Fruit fly (Drosophila melanogaster) whole organism, embryonic: ENCODE data around the gene Ing3.
A peak's percentile ranks its signal among the peaks of the same experiment; 100 is the strongest.

Source experiments
- Adf1 ChIP-seq: fragments of 200-800 bp; sonication (Bioruptor generic); IDR thresholded peaks from 2 replicates; pipeline ENCODE4 v1.3.6; 2022; ENCODE audit warnings: missing biosample characterization, missing genetic modification characterization
- C15 ChIP-seq: fragments of 200-800 bp; sonication (Bioruptor generic); IDR thresholded peaks from 3 replicates; pipeline ENCODE4 v1.3.6; 2022; ENCODE audit warnings: missing biosample characterization, missing genetic modification characterization
- CG10267 ChIP-seq: fragments of 200-800 bp; sonication (Bioruptor generic); optimal IDR thresholded peaks from 2 replicates; lab custom pipeline; 2018; ENCODE audit warnings: missing biosample characterization, mild to moderate bottlenecking, missing genetic modification characterization, moderate library complexity
- CG11247 ChIP-seq: fragments of 200-800 bp; sonication (Bioruptor generic); IDR thresholded peaks from 2 replicates; pipeline ENCODE4 v1.3.6; 2022; ENCODE audit warnings: missing biosample characterization, missing genetic modification characterization
- CG11398 ChIP-seq: fragments of 200-800 bp; sonication (Bioruptor generic); optimal IDR thresholded peaks from 2 replicates; lab custom pipeline; 2016; ENCODE audit warnings: missing biosample characterization, missing genetic modification characterization
- CG11723 ChIP-seq: fragments of 200-800 bp; sonication (Bioruptor generic); optimal IDR thresholded peaks from 2 replicates; lab custom pipeline; 2017; ENCODE audit warnings: missing biosample characterization, mild to moderate bottlenecking, missing genetic modification characterization
- CG12236 ChIP-seq: fragments of 200-800 bp; sonication (Bioruptor generic); optimal IDR thresholded peaks from 2 replicates; lab custom pipeline; 2016; ENCODE audit warnings: missing biosample characterization, missing genetic modification characterization
- CG13296 ChIP-seq: fragments of 200-800 bp; sonication (Bioruptor generic); optimal IDR thresholded peaks from 3 replicates; lab custom pipeline; 2018; ENCODE audit warnings: missing biosample characterization, mild to moderate bottlenecking, missing genetic modification characterization
- CG13424 ChIP-seq: fragments of 200-800 bp; sonication (Bioruptor generic); optimal IDR thresholded peaks from 2 replicates; lab custom pipeline; 2019; ENCODE audit warnings: missing biosample characterization, mild to moderate bottlenecking, missing genetic modification characterization, moderate library complexity
- CG14667 ChIP-seq: fragments of 200-800 bp; sonication (Bioruptor generic); IDR thresholded peaks from 2 replicates; pipeline ENCODE4 v1.3.6; 2022; ENCODE audit warnings: missing biosample characterization, missing genetic modification characterization
- CG2199 ChIP-seq: fragments of 200-800 bp; sonication (Bioruptor generic); IDR thresholded peaks from 3 replicates; pipeline ENCODE4 v1.3.6; 2022; ENCODE audit warnings: missing biosample characterization, missing genetic modification characterization
- CG33557 ChIP-seq: fragments of 200-800 bp; sonication (Bioruptor generic); optimal IDR thresholded peaks from 2 replicates; lab custom pipeline; 2019; ENCODE audit warnings: missing biosample characterization, mild to moderate bottlenecking, missing genetic modification characterization, moderate library complexity
- CG3847 ChIP-seq: fragments of 200-800 bp; sonication (Bioruptor generic); IDR thresholded peaks from 2 replicates; pipeline ENCODE4 v1.3.6; 2022; ENCODE audit warnings: missing biosample characterization, missing genetic modification characterization
- CG4820 ChIP-seq: fragments of 200-800 bp; sonication (Bioruptor generic); optimal IDR thresholded peaks from 3 replicates; lab custom pipeline; 2016; ENCODE audit warnings: missing biosample characterization, missing genetic modification characterization
- CG6254 ChIP-seq: fragments of 200-800 bp; sonication (Bioruptor generic); optimal IDR thresholded peaks from 3 replicates; lab custom pipeline; 2017; ENCODE audit warnings: mild to moderate bottlenecking, missing biosample characterization, missing genetic modification reagents, missing genetic modification characterization
- CG7839 ChIP-seq: fragments of 200-800 bp; sonication (Bioruptor generic); optimal IDR thresholded peaks from 3 replicates; lab custom pipeline; 2018; ENCODE audit warnings: missing biosample characterization, mild to moderate bottlenecking, missing genetic modification characterization, moderate library complexity
- CTCF ChIP-seq: fragments of 200-800 bp; sonication (Bioruptor generic); optimal IDR thresholded peaks from 2 replicates; lab custom pipeline; 2017; ENCODE audit warnings: missing biosample characterization, mild to moderate bottlenecking, missing genetic modification characterization, moderate library complexity
- Chrac-16 ChIP-seq: fragments of 200-800 bp; sonication (Bioruptor generic); optimal IDR thresholded peaks from 3 replicates; lab custom pipeline; 2016; ENCODE audit warnings: missing biosample characterization, missing genetic modification characterization
- CoRest ChIP-seq: fragments of 200-800 bp; sonication (Bioruptor generic); optimal IDR thresholded peaks from 3 replicates; lab custom pipeline; 2018; ENCODE audit warnings: missing biosample characterization, mild to moderate bottlenecking, missing genetic modification characterization, moderate library complexity
- Dad ChIP-seq: fragments of 200-800 bp; sonication (Bioruptor generic); optimal IDR thresholded peaks from 3 replicates; lab custom pipeline; 2016; ENCODE audit warnings: missing biosample characterization, missing genetic modification characterization
- Doc2 ChIP-seq: fragments of 200-800 bp; sonication (Bioruptor generic); IDR thresholded peaks from 2 replicates; pipeline ENCODE4 v1.3.6; 2022; ENCODE audit warnings: missing biosample characterization, missing genetic modification characterization
- Fer2 ChIP-seq: fragments of 200-800 bp; sonication (Bioruptor generic); optimal IDR thresholded peaks from 2 replicates; lab custom pipeline; 2018; ENCODE audit warnings: missing biosample characterization, mild to moderate bottlenecking, missing genetic modification characterization, moderate library complexity
- Hr39 ChIP-seq: fragments of >200 bp; optimal IDR thresholded peaks from 2 replicates; lab custom pipeline; 2017
- Nf-YA ChIP-seq: fragments of 200-800 bp; sonication (Bioruptor generic); IDR thresholded peaks from 2 replicates; pipeline ENCODE4 v1.3.6; 2022; ENCODE audit warnings: missing biosample characterization, missing genetic modification characterization
- Poxn ChIP-seq: fragments of 200-800 bp; sonication (Bioruptor generic); IDR thresholded peaks from 2 replicates; pipeline ENCODE4 v1.3.6; 2022; ENCODE audit warnings: missing biosample characterization, missing genetic modification characterization
- TFAM ChIP-seq: fragments of 200-800 bp; sonication (Bioruptor generic); optimal IDR thresholded peaks from 2 replicates; lab custom pipeline; 2017; ENCODE audit warnings: missing biosample characterization, missing genetic modification characterization, inconsistent platforms
- YL-1 ChIP-seq: fragments of 200-800 bp; sonication (Bioruptor generic); optimal IDR thresholded peaks from 3 replicates; lab custom pipeline; 2017; ENCODE audit warnings: missing biosample characterization, mild to moderate bottlenecking, missing genetic modification characterization
- abd-A ChIP-seq: fragments of 200-800 bp; sonication (Bioruptor generic); optimal IDR thresholded peaks from 3 replicates; lab custom pipeline; 2019; ENCODE audit warnings: missing biosample characterization, mild to moderate bottlenecking, missing genetic modification characterization, moderate library complexity
- amos ChIP-seq: fragments of 200-800 bp; sonication (Bioruptor generic); IDR thresholded peaks from 2 replicates; pipeline ENCODE4 v1.3.6; 2022; ENCODE audit warnings: missing biosample characterization, missing genetic modification characterization; ENCODE audit not compliant: partially characterized antibody
- cato ChIP-seq: fragments of 200-800 bp; sonication (Bioruptor generic); optimal IDR thresholded peaks from 2 replicates; lab custom pipeline; 2016; ENCODE audit warnings: missing biosample characterization, missing genetic modification characterization, borderline replicate concordance
- crp ChIP-seq, 2 experiments: fragments of 200-800 bp; sonication (Bioruptor generic); optimal IDR thresholded peaks; 2 replicates in 1 of 2; 3 replicates in 1 of 2; lab custom pipeline; 2017; ENCODE audit warnings: missing biosample characterization in 2 of 2, missing genetic modification characterization in 2 of 2, mild to moderate bottlenecking in 1 of 2, moderate library complexity in 1 of 2
- dati ChIP-seq: fragments of 200-800 bp; sonication (Bioruptor generic); IDR thresholded peaks from 2 replicates; pipeline ENCODE4 v1.3.6; 2022; ENCODE audit warnings: missing biosample characterization, missing genetic modification characterization
- exex ChIP-seq: fragments of 200-800 bp; sonication (Bioruptor generic); optimal IDR thresholded peaks from 4 replicates; lab custom pipeline; 2018; ENCODE audit warnings: missing biosample characterization, mild to moderate bottlenecking, missing genetic modification characterization, moderate library complexity
- gfzf ChIP-seq: fragments of 200-800 bp; sonication (Bioruptor generic); optimal IDR thresholded peaks from 2 replicates; lab custom pipeline; 2016; ENCODE audit warnings: missing biosample characterization, mild to moderate bottlenecking, missing genetic modification characterization, moderate library complexity
- gro ChIP-seq: fragments of 200-800 bp; sonication (Bioruptor generic); optimal IDR thresholded peaks from 2 replicates; lab custom pipeline; 2016; ENCODE audit warnings: missing biosample characterization, missing genetic modification characterization
- ind ChIP-seq: fragments of 200-800 bp; sonication (Bioruptor generic); optimal IDR thresholded peaks from 3 replicates; lab custom pipeline; 2016; ENCODE audit warnings: missing biosample characterization, missing genetic modification characterization
- kah ChIP-seq: fragments of 200-800 bp; sonication (Bioruptor generic); optimal IDR thresholded peaks from 2 replicates; lab custom pipeline; 2018; ENCODE audit warnings: missing biosample characterization, mild to moderate bottlenecking, missing genetic modification characterization
- ken ChIP-seq: fragments of 200-800 bp; sonication (Bioruptor generic); IDR thresholded peaks from 3 replicates; pipeline ENCODE4 v1.3.6; 2022; ENCODE audit warnings: missing biosample characterization, missing genetic modification characterization
- mld ChIP-seq: fragments of 200-800 bp; sonication (Bioruptor generic); IDR thresholded peaks from 3 replicates; pipeline ENCODE4 v1.3.6; 2022; ENCODE audit warnings: missing biosample characterization, missing genetic modification characterization; ENCODE audit not compliant: partially characterized antibody
- nerfin-2 ChIP-seq: fragments of 200-800 bp; sonication (Bioruptor generic); IDR thresholded peaks from 2 replicates; pipeline ENCODE4 v1.3.6; 2022; ENCODE audit warnings: missing biosample characterization, missing genetic modification characterization; ENCODE audit not compliant: partially characterized antibody
- nmo ChIP-seq: fragments of 200-800 bp; sonication (Bioruptor generic); optimal IDR thresholded peaks from 2 replicates; lab custom pipeline; 2018; ENCODE audit warnings: missing biosample characterization, mild to moderate bottlenecking, missing genetic modification characterization, moderate library complexity
- org-1 ChIP-seq: fragments of 200-800 bp; sonication (Bioruptor generic); optimal IDR thresholded peaks from 2 replicates; lab custom pipeline; 2017; ENCODE audit warnings: missing biosample characterization, missing genetic modification characterization
- pita ChIP-seq: fragments of 200-800 bp; sonication (Bioruptor generic); optimal IDR thresholded peaks from 2 replicates; lab custom pipeline; 2017; ENCODE audit warnings: missing biosample characterization, mild to moderate bottlenecking, missing genetic modification characterization
- salm ChIP-seq: fragments of 200-800 bp; sonication (Bioruptor generic); optimal IDR thresholded peaks from 2 replicates; lab custom pipeline; 2018; ENCODE audit warnings: missing biosample characterization, mild to moderate bottlenecking, missing genetic modification characterization
- sc ChIP-seq, 3 experiments: fragments of >200 bp in 2 of 3; fragments of 200-800 bp in 1 of 3; sonication (Bioruptor generic) in 1 of 3; optimal IDR thresholded peaks; 2 replicates in 2 of 3; 3 replicates in 1 of 3; lab custom pipeline; 2017; ENCODE audit warnings: mild to moderate bottlenecking in 1 of 3, missing biosample characterization in 1 of 3, missing genetic modification characterization in 1 of 3, missing genetic modification reagents in 1 of 3
- sim ChIP-seq: fragments of 200-800 bp; sonication (Bioruptor generic); IDR thresholded peaks from 2 replicates; pipeline ENCODE4 v1.3.6; 2022; ENCODE audit warnings: missing biosample characterization, missing genetic modification characterization
- sob ChIP-seq: fragments of 200-800 bp; sonication (Bioruptor generic); IDR thresholded peaks from 2 replicates; pipeline ENCODE4 v1.3.6; 2022; ENCODE audit warnings: missing biosample characterization, missing genetic modification characterization
- tap ChIP-seq: fragments of 200-800 bp; optimal IDR thresholded peaks from 3 replicates; lab custom pipeline; 2019; ENCODE audit warnings: missing biosample characterization, mild to moderate bottlenecking, missing genetic modification characterization, moderate library complexity
- toy ChIP-seq: fragments of 200-800 bp; sonication (Bioruptor generic); IDR thresholded peaks from 2 replicates; pipeline ENCODE4 v1.3.6; 2022; ENCODE audit warnings: missing biosample characterization, missing genetic modification characterization
- unpg ChIP-seq: fragments of 200-800 bp; sonication (Bioruptor generic); optimal IDR thresholded peaks from 3 replicates; lab custom pipeline; 2018; ENCODE audit warnings: missing biosample characterization, mild to moderate bottlenecking, missing genetic modification characterization, moderate library complexity
- zf30C ChIP-seq: fragments of 200-800 bp; sonication (Bioruptor generic); optimal IDR thresholded peaks from 3 replicates; lab custom pipeline; 2018; ENCODE audit warnings: missing biosample characterization, mild to moderate bottlenecking, missing genetic modification characterization

Ing3 gene

DNA sequence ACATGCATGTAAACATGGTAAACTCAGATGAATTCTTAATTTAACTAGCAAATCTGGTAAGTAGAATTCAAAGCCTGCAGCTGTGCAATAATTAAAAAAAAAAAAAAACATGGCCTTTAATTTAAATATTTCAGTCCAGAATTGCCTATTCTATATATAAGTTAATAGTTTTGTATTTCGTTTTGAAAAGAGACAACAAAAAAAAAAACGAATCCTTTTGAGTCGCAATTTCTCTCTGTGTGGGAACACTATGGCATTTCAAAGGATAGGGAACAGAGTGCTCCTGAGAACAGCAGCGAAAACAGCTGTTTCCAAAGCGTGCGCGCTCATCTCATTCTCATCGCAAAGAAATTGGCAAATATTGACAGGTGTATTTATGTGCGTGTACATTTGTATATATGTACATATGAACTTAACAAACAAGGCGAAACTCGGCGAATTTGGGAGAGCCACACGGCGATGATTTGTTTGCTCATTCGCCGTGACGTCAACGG lies 7.1 kb downstream of the Ing3 start (continued):
- TF ChIP-seq Chrac-16 (GFP tag; lab: Kevin White, UChicago) (peak; percentile 51), CG6254 (GFP tag; lab: Kevin White, UChicago) (peak; percentile 35), ind (GFP tag; lab: Kevin White, UChicago) (peak; percentile 56), dati (GFP tag; lab: Robert Waterston, UW) (no peak), cato (GFP tag; lab: Kevin White, UChicago) (peak; percentile 20), Poxn (GFP tag; lab: Robert Waterston, UW) (no peak), C15 (GFP tag; lab: Robert Waterston, UW) (no peak), sim (GFP tag; lab: Robert Waterston, UW) (no peak; the same call in 1 of the 2 replicates), CTCF (GFP tag; lab: Kevin White, UChicago) (no peak), Adf1 (GFP tag; lab: Robert Waterston, UW) (peak; percentile 26; the same call in 1 of the 2 replicates), Fer2 (tag; lab: Kevin White, UChicago) (no peak), Hr39 (no peak), CoRest (peak; percentile 73), org-1 (GFP tag; lab: Kevin White, UChicago) (peak; percentile 65), amos (GFP tag; lab: Robert Waterston, UW) (no peak), nerfin-2 (GFP tag; lab: Robert Waterston, UW) (no peak), CG13424 (tag; lab: Kevin White, UChicago) (peak; percentile 62), exex (tag; lab: Kevin White, UChicago) (no peak), CG3847 (GFP tag; lab: Robert Waterston, UW) (no peak), Doc2 (GFP tag; lab: Robert Waterston, UW) (no peak), Dad (GFP tag; lab: Kevin White, UChicago) (peak; percentile 44), CG14667 (GFP tag; lab: Robert Waterston, UW) (no peak), tap (tag; lab: Kevin White, UChicago) (no peak), CG11398 (GFP tag; lab: Kevin White, UChicago) (no peak), CG12236 (GFP tag; lab: Kevin White, UChicago) (peak; percentile 17), CG13296 (peak; percentile 54), CG2199 (GFP tag; lab: Robert Waterston, UW) (no peak), mld (GFP tag; lab: Robert Waterston, UW) (no peak), Nf-YA (no peak), abd-A (tag; lab: Kevin White, UChicago) (no peak), ken (GFP tag; lab: Robert Waterston, UW) (peak; percentile 53; the same call in 1 of the 3 replicates), gfzf (no peak), CG11247 (no peak), CG7839 (tag; lab: Kevin White, UChicago) (peak; percentile 72), salm (peak; percentile 6), pita (GFP tag; lab: Kevin White, UChicago) (no peak), unpg (GFP tag; lab: Kevin White, UChicago) (peak; percentile 60), CG10267 (tag; lab: Kevin White, UChicago) (peak; percentile 62), nmo (GFP tag; lab: Kevin White, UChicago) (peak; percentile 76), sc (optimal IDR thresholded peaks at IDR 0.05; lab: Kevin White, UChicago) (no peak), sc (GFP tag; optimal IDR thresholded peaks at IDR 0.05; lab: Kevin White, UChicago) (peak; percentile 27), CG11723 (GFP tag; lab: Kevin White, UChicago) (peak; percentile 28), YL-1 (GFP tag; lab: Kevin White, UChicago) (no peak), toy (GFP tag; lab: Robert Waterston, UW) (no peak), CG4820 (GFP tag; lab: Kevin White, UChicago) (peak; percentile 56), gro (GFP tag; lab: Kevin White, UChicago) (peak; percentile 6), TFAM (no peak), CG33557 (GFP tag; lab: Kevin White, UChicago) (peak; percentile 35), zf30C (peak; percentile 87), crp (GFP tag; optimal IDR thresholded peaks at IDR 0.05; lab: Kevin White, UChicago) (peak in 1 of 2 experiments; percentile 44), sob (GFP tag; lab: Robert Waterston, UW) (no peak; the same call in none of the 2 replicates), kah (no peak)
